Fruit fly (Drosophila melanogaster): ENCODE results near the gene Daxx.

DNA sequence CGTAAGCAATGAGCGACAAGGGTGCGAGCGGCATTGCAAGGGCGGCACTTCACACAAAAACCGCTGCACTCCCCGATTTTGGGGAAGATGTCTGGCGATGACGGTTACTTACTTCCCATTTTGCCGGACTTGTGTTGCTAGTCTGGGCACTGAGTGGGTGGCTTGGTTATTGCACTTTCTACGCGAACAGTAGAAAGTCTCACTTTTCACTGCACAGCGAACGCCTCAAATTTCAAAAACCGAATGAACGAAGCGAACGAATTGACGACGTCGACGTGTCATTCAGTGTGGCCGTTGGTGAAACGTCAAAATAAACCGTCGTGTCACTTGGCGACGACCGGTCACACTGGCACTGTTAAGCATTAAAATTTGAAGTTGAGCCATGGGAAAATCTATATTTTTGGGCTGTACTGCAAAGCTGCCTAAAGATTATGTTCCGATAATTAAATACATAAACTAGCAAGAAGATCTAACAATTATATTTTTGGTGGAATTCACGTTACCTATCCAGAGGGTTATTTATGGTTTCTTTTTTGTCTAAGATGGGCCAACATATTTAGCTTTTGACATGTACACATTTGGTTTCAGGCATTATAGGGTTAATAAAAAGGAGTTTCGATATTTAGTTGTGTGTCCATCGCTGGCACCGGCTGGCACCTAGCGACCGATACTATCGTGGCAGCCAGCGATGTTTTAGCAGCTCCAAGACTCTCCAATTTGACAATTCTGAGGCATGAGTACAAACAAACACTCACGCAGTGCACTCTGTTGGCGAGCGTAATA is at the start of gene Daxx, which contains the start of gene Sec61alpha:
- no peak for TF ChIP-seq ttk (optimal IDR thresholded peaks at IDR 0.05)
- TF ChIP-seq Myc (optimal IDR thresholded peaks at IDR 0.05): no peak

Data from Kc167 (cell line).